Worm (Caenorhabditis elegans) whole organism, early embryonic: ENCODE data around the gene nlg-1.

Experiments
- ama-1 ChIP-seq: fragments of 150-350 bp; optimal IDR thresholded peaks from 2 replicates; lab custom pipeline; 2014
- hmbx-1 ChIP-seq: sonication (generic microtip); optimal IDR thresholded peaks from 2 replicates; lab custom pipeline; 2016; ENCODE audit warnings: mild to moderate bottlenecking, missing genetic modification characterization, missing compliant biosample characterization
- hnd-1 ChIP-seq: sonication (generic microtip); optimal IDR thresholded peaks from 2 replicates; lab custom pipeline; 2016; ENCODE audit warnings: missing genetic modification characterization, missing compliant biosample characterization
- pes-1 ChIP-seq: fragments of 200-800 bp; sonication (Bioruptor generic); IDR thresholded peaks from 2 replicates; pipeline ENCODE4 v1.3.6; 2022; ENCODE audit warnings: missing genetic modification reagents, missing genetic modification characterization, missing compliant biosample characterization

- TF ChIP-seq pes-1 (no peak), ama-1 (lab: Kevin White, UChicago) (no peak), hmbx-1 (tag; lab: Kevin White, UChicago) (no peak), hnd-1 (tag; lab: Kevin White, UChicago) (no peak)
Measured at ce11 chrX:13668728-13669127, 37.8 kb upstream of the nlg-1 start, which contains the start of gene C04A11.2.
